Worm (Caenorhabditis elegans) whole organism, late embryonic: Measurements from ENCODE around the gene C25H3.1.
A peak's percentile ranks its signal among the peaks of the same experiment; 100 is the strongest.

ENCODE experiments used
- C08G9.2 ChIP-seq: sonication (generic microtip); optimal IDR thresholded peaks from 2 replicates; lab custom pipeline; 2016; ENCODE audit warnings: mild to moderate bottlenecking, missing genetic modification characterization, moderate library complexity, missing compliant biosample characterization
- T23F11.4 ChIP-seq: fragments of 200-800 bp; sonication (Bioruptor generic); optimal IDR thresholded peaks from 2 replicates; lab custom pipeline; 2018; ENCODE audit warnings: mild to moderate bottlenecking, missing genetic modification characterization, missing compliant biosample characterization
- ama-1 ChIP-seq: fragments of 150-350 bp; optimal IDR thresholded peaks from 2 replicates; lab custom pipeline; 2014
- ceh-14 ChIP-seq: sonication (generic microtip); optimal IDR thresholded peaks from 2 replicates; lab custom pipeline; 2016; ENCODE audit warnings: missing genotype, missing genetic modification characterization, missing compliant biosample characterization
- ceh-19 ChIP-seq: fragments of 200-800 bp; sonication (Bioruptor generic); optimal IDR thresholded peaks from 2 replicates; lab custom pipeline; 2018; ENCODE audit warnings: mild to moderate bottlenecking, missing genetic modification characterization, missing compliant biosample characterization
- ceh-2 ChIP-seq: sonication (generic microtip); optimal IDR thresholded peaks from 2 replicates; lab custom pipeline; 2016; ENCODE audit warnings: missing genotype, missing genetic modification characterization, missing compliant biosample characterization
- ceh-24 ChIP-seq: sonication (generic microtip); optimal IDR thresholded peaks from 2 replicates; lab custom pipeline; 2016; ENCODE audit warnings: mild to moderate bottlenecking, missing genetic modification characterization, missing compliant biosample characterization
- ceh-30 ChIP-seq: fragments of 150-350 bp; optimal IDR thresholded peaks from 2 replicates; lab custom pipeline; 2014; ENCODE audit warnings: missing biosample characterization, missing genetic modification characterization
- ceh-31 ChIP-seq: sonication (generic microtip); optimal IDR thresholded peaks from 2 replicates; lab custom pipeline; 2016; ENCODE audit warnings: missing genetic modification characterization, missing compliant biosample characterization
- ceh-34 ChIP-seq: sonication (generic microtip); optimal IDR thresholded peaks from 2 replicates; lab custom pipeline; 2016; ENCODE audit warnings: mild to moderate bottlenecking, missing genetic modification characterization, missing compliant biosample characterization
- ceh-45 ChIP-seq: fragments of 200-800 bp; sonication (Bioruptor generic); IDR thresholded peaks from 2 replicates; pipeline ENCODE4 v1.3.6; 2022; ENCODE audit warnings: missing genetic modification reagents, missing genetic modification characterization, missing compliant biosample characterization
- ceh-48 ChIP-seq: sonication (generic microtip); optimal IDR thresholded peaks from 2 replicates; lab custom pipeline; 2016; ENCODE audit warnings: missing genetic modification characterization, inconsistent platforms, missing compliant biosample characterization
- ceh-6 ChIP-seq: fragments of 200-800 bp; sonication (Bioruptor generic); optimal IDR thresholded peaks from 2 replicates; lab custom pipeline; 2018; ENCODE audit warnings: mild to moderate bottlenecking, missing genetic modification characterization, missing compliant biosample characterization
- che-1 ChIP-seq: sonication (generic microtip); optimal IDR thresholded peaks from 2 replicates; lab custom pipeline; 2016; ENCODE audit warnings: mild to moderate bottlenecking, missing genetic modification characterization, missing compliant biosample characterization
- elt-2 ChIP-seq: sonication (generic microtip); optimal IDR thresholded peaks from 2 replicates; lab custom pipeline; 2016; ENCODE audit warnings: missing genetic modification reagents, missing genetic modification characterization, missing compliant biosample characterization
- eyg-1 ChIP-seq: sonication (generic microtip); optimal IDR thresholded peaks from 2 replicates; lab custom pipeline; 2016; ENCODE audit warnings: missing genotype, missing genetic modification characterization, missing compliant biosample characterization
- fax-1 ChIP-seq: sonication (generic microtip); optimal IDR thresholded peaks from 2 replicates; lab custom pipeline; 2016; ENCODE audit warnings: missing genotype, missing genetic modification characterization, missing compliant biosample characterization
- fkh-10 ChIP-seq: fragments of 150-350 bp; optimal IDR thresholded peaks from 2 replicates; lab custom pipeline; 2014; ENCODE audit warnings: missing biosample characterization, missing genetic modification reagents, missing genetic modification characterization
- hlh-15 ChIP-seq: sonication (generic microtip); optimal IDR thresholded peaks from 2 replicates; lab custom pipeline; 2016; ENCODE audit warnings: missing genetic modification characterization, missing compliant biosample characterization
- hlh-6 ChIP-seq: sonication (generic microtip); optimal IDR thresholded peaks from 2 replicates; lab custom pipeline; 2016; ENCODE audit warnings: missing genotype, missing genetic modification characterization, missing compliant biosample characterization
- nfya-1 ChIP-seq: sonication (generic microtip); optimal IDR thresholded peaks from 2 replicates; lab custom pipeline; 2017; ENCODE audit warnings: missing genetic modification characterization, mild to moderate bottlenecking, missing compliant biosample characterization, antibody characterized with exemption, moderate library complexity
- nhr-11 ChIP-seq: fragments of 150-350 bp; optimal IDR thresholded peaks from 2 replicates; lab custom pipeline; 2014; ENCODE audit warnings: missing biosample characterization, missing genetic modification characterization
- npax-4 ChIP-seq: sonication (generic microtip); optimal IDR thresholded peaks from 2 replicates; lab custom pipeline; 2016; ENCODE audit warnings: missing genetic modification characterization, missing compliant biosample characterization
- pag-3 ChIP-seq: sonication (generic microtip); optimal IDR thresholded peaks from 2 replicates; lab custom pipeline; 2016; ENCODE audit warnings: missing compliant biosample characterization, missing genetic modification characterization, borderline replicate concordance
- pat-9 ChIP-seq: fragments of 200-800 bp; sonication (Bioruptor generic); optimal IDR thresholded peaks from 2 replicates; lab custom pipeline; 2018; ENCODE audit warnings: mild to moderate bottlenecking, missing genetic modification characterization, moderate library complexity, missing compliant biosample characterization
- pax-1 ChIP-seq: fragments of 150-350 bp; optimal IDR thresholded peaks from 2 replicates; lab custom pipeline; 2014; ENCODE audit warnings: missing biosample characterization, missing genetic modification characterization
- sox-2 ChIP-seq: fragments of 200-800 bp; sonication (Bioruptor generic); IDR thresholded peaks from 2 replicates; pipeline ENCODE4 v1.3.6; 2022; ENCODE audit warnings: missing genetic modification reagents, missing genetic modification characterization, missing compliant biosample characterization
- sox-4 ChIP-seq: sonication (generic microtip); optimal IDR thresholded peaks from 2 replicates; lab custom pipeline; 2017; ENCODE audit warnings: mild to moderate bottlenecking, missing genetic modification characterization, inconsistent platforms, missing compliant biosample characterization
- ttx-3 ChIP-seq: sonication (generic microtip); optimal IDR thresholded peaks from 2 replicates; lab custom pipeline; 2016; ENCODE audit warnings: missing genetic modification reagents, missing genetic modification characterization, missing compliant biosample characterization
- unc-3 ChIP-seq, 2 experiments: fragments of 200-800 bp in 1 of 2; sonication (Bioruptor generic) in 1 of 2; sonication (generic microtip) in 1 of 2; conservative IDR thresholded peaks in 1 of 2; optimal IDR thresholded peaks in 1 of 2; 2 replicates each; pipeline versions ENCODE4 v1.3.6 to Lab custom; 2016 to 2022; ENCODE audit warnings: missing compliant biosample characterization in 2 of 2, missing genetic modification characterization in 2 of 2, missing genetic modification reagents in 1 of 2
- unc-42 ChIP-seq: sonication (generic microtip); optimal IDR thresholded peaks from 2 replicates; lab custom pipeline; 2016; ENCODE audit warnings: missing genotype, missing genetic modification characterization, missing compliant biosample characterization
- unc-55 ChIP-seq: sonication (generic microtip); optimal IDR thresholded peaks from 2 replicates; lab custom pipeline; 2017; ENCODE audit warnings: missing biosample characterization, missing genetic modification reagents, missing genetic modification characterization
- unc-86 ChIP-seq: sonication (generic microtip); optimal IDR thresholded peaks from 2 replicates; lab custom pipeline; 2016; ENCODE audit warnings: missing genetic modification characterization, missing compliant biosample characterization
- ztf-16 ChIP-seq: sonication (generic microtip); optimal IDR thresholded peaks from 2 replicates; lab custom pipeline; 2017; ENCODE audit warnings: missing genetic modification characterization, missing compliant biosample characterization

The C25H3.1 gene

ce11 chrII:5710835-5711234, 12.0 kb downstream of the C25H3.1 start:
- TF ChIP-seq unc-3 (GFP tag; conservative IDR thresholded peaks at IDR 0.05; lab: Robert Waterston, UW) (no peak), unc-3 (tag; optimal IDR thresholded peaks at IDR 0.05; lab: Kevin White, UChicago) (no peak), pag-3 (tag; lab: Kevin White, UChicago) (no peak), ttx-3 (tag; lab: Kevin White, UChicago) (no peak), ceh-24 (tag; lab: Kevin White, UChicago) (no peak), unc-42 (tag; lab: Kevin White, UChicago) (no peak), unc-86 (tag; lab: Kevin White, UChicago) (no peak), unc-55 (GFP tag; lab: Kevin White, UChicago) (no peak), ceh-48 (tag; lab: Kevin White, UChicago) (no peak), nhr-11 (no peak), ceh-6 (GFP tag; lab: Kevin White, UChicago) (no peak), ceh-14 (tag; lab: Kevin White, UChicago) (no peak), sox-2 (GFP tag; lab: Robert Waterston, UW) (no peak), T23F11.4 (no peak), nfya-1 (tag; lab: Kevin White, UChicago) (no peak), pax-1 (no peak), fax-1 (tag; lab: Kevin White, UChicago) (no peak), ceh-19 (GFP tag; lab: Kevin White, UChicago) (no peak), hlh-6 (tag; lab: Kevin White, UChicago) (no peak), hlh-15 (tag; lab: Kevin White, UChicago) (no peak), C08G9.2 (tag; lab: Kevin White, UChicago) (no peak)
- TF ChIP-seq, all 69 proteins: peak for 0

ce11 chrII:5712126-5712525, 13.3 kb downstream of the C25H3.1 start:
- TF ChIP-seq elt-2 (no peak), eyg-1 (tag; lab: Kevin White, UChicago) (no peak), ama-1 (peak; percentile 80), ceh-45 (GFP tag; lab: Robert Waterston, UW) (no peak), ceh-30 (tag; lab: Kevin White, UChicago) (no peak), ceh-6 (GFP tag; lab: Kevin White, UChicago) (no peak), ceh-31 (tag; lab: Kevin White, UChicago) (no peak)

ce11 chrII:5714807-5715206, 15.9 kb downstream of the C25H3.1 start, which contains the start of the genes tiar-1 and lelo-4:
TSS of gene tiar-1 (minus strand) at chrII:5714823.
TSS of gene lelo-4 (plus strand) at chrII:5714924.
- no peak for TF ChIP-seq ceh-14 (tag; lab: Kevin White, UChicago)
- TF ChIP-seq unc-55 (GFP tag; lab: Kevin White, UChicago): peak; percentile 5
- TF ChIP-seq ceh-30 (tag; lab: Kevin White, UChicago): no peak
- TF ChIP-seq ceh-6 (GFP tag; lab: Kevin White, UChicago): no peak
- no peak for TF ChIP-seq ceh-45 (GFP tag; lab: Robert Waterston, UW)
- TF ChIP-seq elt-2: peak; percentile 52
- no peak for TF ChIP-seq npax-4 (tag; lab: Kevin White, UChicago)
- no peak for TF ChIP-seq fkh-10 (GFP tag; lab: Kevin White, UChicago)
- no peak for TF ChIP-seq ceh-24 (tag; lab: Kevin White, UChicago)
- peak; percentile 50 for TF ChIP-seq nfya-1 (tag; lab: Kevin White, UChicago)
- TF ChIP-seq ceh-2: peak; percentile 2
- TF ChIP-seq pat-9 (tag; lab: Kevin White, UChicago): no peak
- TF ChIP-seq ceh-34 (tag; lab: Kevin White, UChicago): peak; percentile 50
- TF ChIP-seq hlh-6 (tag; lab: Kevin White, UChicago): no peak
- peak; percentile 59 for TF ChIP-seq ceh-31 (tag; lab: Kevin White, UChicago)
- no peak for TF ChIP-seq sox-4 (tag; lab: Kevin White, UChicago)
- no peak for TF ChIP-seq che-1 (tag; lab: Kevin White, UChicago)
- TF ChIP-seq ttx-3 (tag; lab: Kevin White, UChicago): no peak
- no peak for TF ChIP-seq ztf-16 (tag; lab: Kevin White, UChicago)
